Fruit fly (Drosophila melanogaster): ENCODE measurements around the gene CG3631.

The CG3631 gene

DNA sequence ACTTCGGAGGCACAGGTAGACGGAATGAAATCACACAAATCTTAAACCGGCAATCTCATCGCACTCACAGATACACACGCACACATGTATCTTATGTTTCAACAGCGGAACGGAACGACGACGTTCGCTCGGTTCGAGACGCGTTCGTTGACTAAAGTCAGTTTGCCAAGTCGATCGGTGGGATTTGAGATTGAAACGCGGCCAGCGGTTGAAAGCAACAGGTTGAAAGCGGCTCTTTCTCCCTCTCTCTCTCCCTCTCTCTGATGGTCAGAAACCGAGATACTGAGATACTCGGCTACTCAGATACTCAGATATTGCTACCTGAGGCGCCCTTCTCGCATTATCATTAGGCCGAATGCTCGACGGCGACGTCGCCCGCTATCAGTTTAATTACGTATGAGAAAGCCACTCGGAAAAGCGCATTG is 25.5 kb upstream of the CG3631 start (continued):
- TF ChIP-seq Lhr (GFP tag; optimal IDR thresholded peaks at IDR 0.05) (no peak), tll (GFP tag; optimal IDR thresholded peaks at IDR 0.05) (peak in 1 of 2 experiments; percentile 97), CG9609 (GFP tag; optimal IDR thresholded peaks at IDR 0.05) (no peak), CG6683 (GFP tag; optimal IDR thresholded peaks at IDR 0.05) (peak; percentile 62), Dfd (GFP tag; optimal IDR thresholded peaks at IDR 0.05) (no peak), fd64A (GFP tag; optimal IDR thresholded peaks at IDR 0.05) (peak; percentile 44), CG10654 (GFP tag; optimal IDR thresholded peaks at IDR 0.05) (no peak), CG12219 (GFP tag; optimal IDR thresholded peaks at IDR 0.05) (peak; percentile 67), org-1 (GFP tag; optimal IDR thresholded peaks at IDR 0.05) (peak; percentile 9), bowl (GFP tag; IDR thresholded peaks at IDR 0.05) (no peak), CG6813 (GFP tag; optimal IDR thresholded peaks at IDR 0.05) (peak; percentile 77), scrt (GFP tag; optimal IDR thresholded peaks at IDR 0.05) (peak; percentile 69), Meics (GFP tag; optimal IDR thresholded peaks at IDR 0.05) (peak; percentile 60), Eip74EF (GFP tag; optimal IDR thresholded peaks at IDR 0.05) (no peak), Pdp1 (GFP tag; optimal IDR thresholded peaks at IDR 0.05) (peak in 1 of 2 experiments; percentile 35), Hand (GFP tag; optimal IDR thresholded peaks at IDR 0.05) (peak; percentile 55), ro (GFP tag; IDR thresholded peaks at IDR 0.05) (no peak), CG12071 (GFP tag; optimal IDR thresholded peaks at IDR 0.05) (peak; percentile 65), Poxn (GFP tag; IDR thresholded peaks at IDR 0.05) (no peak), Sin3A (optimal IDR thresholded peaks at IDR 0.05) (no peak), Gsc (GFP tag; IDR thresholded peaks at IDR 0.05) (no peak), CG9876 (GFP tag; optimal IDR thresholded peaks at IDR 0.05) (no peak), Kr (GFP tag; optimal IDR thresholded peaks at IDR 0.05) (no peak), CG30020 (tag; optimal IDR thresholded peaks at IDR 0.05) (no peak), CG18599 (GFP tag; optimal IDR thresholded peaks at IDR 0.05) (peak; percentile 76), CG30431 (GFP tag; optimal IDR thresholded peaks at IDR 0.05) (no peak), Six4 (GFP tag; optimal IDR thresholded peaks at IDR 0.05) (no peak), CG17612 (GFP tag; IDR thresholded peaks at IDR 0.05) (no peak), rib (GFP tag; IDR thresholded peaks at IDR 0.05) (0 out of 2 replicates have a peak, but pooled peaks have one; percentile 48), lov (optimal IDR thresholded peaks at IDR 0.05) (no peak), lov (GFP tag; IDR thresholded peaks at IDR 0.05) (no peak), gce (GFP tag; IDR thresholded peaks at IDR 0.05) (peak; percentile 66; the same call in 1 of the 3 replicates), CG3847 (GFP tag; IDR thresholded peaks at IDR 0.05) (no peak; the same call in 1 of the 2 replicates), HHEX (GFP tag; optimal IDR thresholded peaks at IDR 0.05) (peak; percentile 51), NfI (GFP tag; optimal IDR thresholded peaks at IDR 0.05) (peak; percentile 19), sisA (GFP tag; IDR thresholded peaks at IDR 0.05) (no peak), CG1233 (GFP tag; optimal IDR thresholded peaks at IDR 0.05) (peak; percentile 16), wek (GFP tag; optimal IDR thresholded peaks at IDR 0.05) (peak; percentile 59), Xrp1 (GFP tag; IDR thresholded peaks at IDR 0.05) (peak; percentile 42; the same call in 1 of the 2 replicates), CG17361 (GFP tag; IDR thresholded peaks at IDR 0.05) (no peak), chinmo (GFP tag; IDR thresholded peaks at IDR 0.05; ENCODE audit: partially characterized antibody) (peak; percentile 89; the same call in 2 of the 4 replicates), CG32532 (GFP tag; IDR thresholded peaks at IDR 0.05) (peak; percentile 86; the same call in 1 of the 2 replicates), Trl (optimal IDR thresholded peaks at IDR 0.05) (peak; percentile 78 to 86), Trl (GFP tag; optimal IDR thresholded peaks at IDR 0.05) (peak; percentile 40), CG3407 (GFP tag; optimal IDR thresholded peaks at IDR 0.05) (no peak), HmgZ (tag; optimal IDR thresholded peaks at IDR 0.05) (peak; percentile 71), eyg (GFP tag; optimal IDR thresholded peaks at IDR 0.05) (no peak), CG12299 (tag; optimal IDR thresholded peaks at IDR 0.05) (no peak), ranshi (GFP tag; IDR thresholded peaks at IDR 0.05) (no peak), Ptx1 (GFP tag; IDR thresholded peaks at IDR 0.05) (no peak), CG18262 (tag; optimal IDR thresholded peaks at IDR 0.05) (no peak)
